Worm (Caenorhabditis elegans): ENCODE measurements around the gene ZK228.4.

DNA sequence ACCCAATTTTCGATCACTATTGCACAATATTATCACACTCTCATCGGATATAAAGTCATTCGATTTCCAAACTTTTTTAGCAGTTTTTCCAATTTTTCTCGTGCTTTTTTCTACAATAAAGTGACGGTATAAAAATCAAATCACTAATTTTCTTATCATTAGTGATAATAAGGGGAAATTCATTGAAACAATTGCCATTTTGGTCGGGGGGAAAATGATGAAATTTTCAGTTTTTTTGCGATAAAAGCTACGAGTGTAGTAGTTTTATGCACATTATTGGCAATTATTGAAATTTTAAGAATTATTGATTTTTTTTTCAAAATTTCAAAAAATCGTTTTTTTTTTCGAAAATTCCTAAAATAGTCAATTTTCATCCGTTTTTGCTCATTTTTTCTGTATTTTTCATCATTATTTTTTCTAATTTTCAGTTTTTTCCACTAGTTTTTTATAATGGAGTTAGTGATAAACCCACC is at the start of gene ZK228.4:
- no peak for TF ChIP-seq mec-3 (tag; optimal IDR thresholded peaks at IDR 0.05; ENCODE audit: borderline replicate concordance)
- TF ChIP-seq npax-4 (tag; optimal IDR thresholded peaks at IDR 0.05): no peak
- TF ChIP-seq dmd-4 (tag; optimal IDR thresholded peaks at IDR 0.05; ENCODE audit: borderline replicate concordance): no peak
- no peak for TF ChIP-seq fkh-10 (GFP tag; optimal IDR thresholded peaks at IDR 0.05)
- no peak for TF ChIP-seq ceh-30 (tag; optimal IDR thresholded peaks at IDR 0.05)
- TF ChIP-seq pqm-1 (tag; optimal IDR thresholded peaks at IDR 0.05): no peak
- TF ChIP-seq ceh-31 (tag; optimal IDR thresholded peaks at IDR 0.05): no peak
- no peak for TF ChIP-seq F13H6.1 (tag; optimal IDR thresholded peaks at IDR 0.05)
- no peak for TF ChIP-seq ama-1 (optimal IDR thresholded peaks at IDR 0.05)
- no peak for TF ChIP-seq nhr-11 (tag; optimal IDR thresholded peaks at IDR 0.05)
- TF ChIP-seq syd-9 (tag; optimal IDR thresholded peaks at IDR 0.05): no peak
